Fruit fly (Drosophila melanogaster) whole organism, pupa: Measurements from ENCODE around the gene CG45603.

Experiments
- CG10348 ChIP-seq: fragments of 200-800 bp; sonication (Bioruptor generic); IDR thresholded peaks from 2 replicates; pipeline ENCODE4 v1.3.6; 2022; ENCODE audit warnings: missing biosample characterization, missing genetic modification characterization
- CG12605 ChIP-seq: fragments of 200-800 bp; sonication (Bioruptor generic); IDR thresholded peaks from 2 replicates; pipeline ENCODE4 v1.3.6; 2022; ENCODE audit warnings: missing biosample characterization, missing genetic modification characterization
- CG13204 ChIP-seq: fragments of 200-800 bp; sonication (Bioruptor generic); optimal IDR thresholded peaks from 2 replicates; lab custom pipeline; 2018; ENCODE audit warnings: missing biosample characterization, mild to moderate bottlenecking, missing genetic modification characterization, moderate library complexity
- CG14655 ChIP-seq: fragments of 200-800 bp; sonication (Bioruptor generic); optimal IDR thresholded peaks from 3 replicates; lab custom pipeline; 2017; ENCODE audit warnings: mild to moderate bottlenecking, missing biosample characterization, missing genetic modification reagents, missing genetic modification characterization
- CG15710 ChIP-seq: fragments of 200-800 bp; sonication (Bioruptor generic); optimal IDR thresholded peaks from 2 replicates; lab custom pipeline; 2018; ENCODE audit warnings: missing biosample characterization, mild to moderate bottlenecking, missing genetic modification characterization, moderate library complexity
- CG17806 ChIP-seq: fragments of 200-800 bp; sonication (Bioruptor generic); optimal IDR thresholded peaks from 2 replicates; lab custom pipeline; 2018; ENCODE audit warnings: missing biosample characterization, mild to moderate bottlenecking, missing genetic modification characterization, moderate library complexity
- CG32121 ChIP-seq: fragments of 200-800 bp; sonication (Bioruptor generic); IDR thresholded peaks from 2 replicates; pipeline ENCODE4 v1.3.6; 2022; ENCODE audit warnings: missing biosample characterization, missing genetic modification characterization
- CG34367 ChIP-seq: fragments of 200-800 bp; sonication (Bioruptor generic); optimal IDR thresholded peaks from 2 replicates; lab custom pipeline; 2018; ENCODE audit warnings: missing biosample characterization, mild to moderate bottlenecking, missing genetic modification characterization
- CG4496 ChIP-seq: fragments of 200-800 bp; sonication (Bioruptor generic); IDR thresholded peaks from 3 replicates; pipeline ENCODE4 v1.3.6; 2022; ENCODE audit warnings: missing biosample characterization, missing genetic modification characterization
- CG8159 ChIP-seq: fragments of 200-800 bp; sonication (Bioruptor generic); optimal IDR thresholded peaks from 3 replicates; lab custom pipeline; 2018; ENCODE audit warnings: missing biosample characterization, mild to moderate bottlenecking, missing genetic modification characterization, moderate library complexity
- CG8301 ChIP-seq: fragments of 200-800 bp; sonication (Bioruptor generic); optimal IDR thresholded peaks from 2 replicates; lab custom pipeline; 2018; ENCODE audit warnings: missing biosample characterization, mild to moderate bottlenecking, missing genetic modification characterization
- CG9948 ChIP-seq: fragments of 200-800 bp; sonication (Bioruptor generic); optimal IDR thresholded peaks from 2 replicates; lab custom pipeline; 2018; ENCODE audit warnings: missing biosample characterization, mild to moderate bottlenecking, missing genetic modification characterization, moderate library complexity
- D1 ChIP-seq: fragments of 200-800 bp; sonication (Bioruptor generic); optimal IDR thresholded peaks from 2 replicates; lab custom pipeline; 2018; ENCODE audit warnings: missing biosample characterization, mild to moderate bottlenecking, missing genetic modification characterization, moderate library complexity
- EcR ChIP-seq: fragments of 200-800 bp; sonication (Bioruptor generic); optimal IDR thresholded peaks from 3 replicates; lab custom pipeline; 2019; ENCODE audit warnings: missing biosample characterization, missing genetic modification characterization, mild to moderate bottlenecking, moderate library complexity, missing genetic modification reagents
- Ets98B ChIP-seq: fragments of 200-800 bp; sonication (Bioruptor generic); IDR thresholded peaks from 2 replicates; pipeline ENCODE4 v1.3.6; 2022; ENCODE audit warnings: missing biosample characterization, missing genetic modification characterization
- Pif1A ChIP-seq: fragments of 200-800 bp; sonication (Bioruptor generic); optimal IDR thresholded peaks from 3 replicates; lab custom pipeline; 2016; ENCODE audit warnings: missing biosample characterization, missing genetic modification characterization
- Pif1B ChIP-seq: fragments of 200-800 bp; sonication (Bioruptor generic); optimal IDR thresholded peaks from 3 replicates; lab custom pipeline; 2016; ENCODE audit warnings: missing biosample characterization, missing genetic modification characterization
- Snoo ChIP-seq: fragments of 200-800 bp; sonication (Bioruptor generic); optimal IDR thresholded peaks from 3 replicates; lab custom pipeline; 2017; ENCODE audit warnings: missing biosample characterization, mild to moderate bottlenecking, missing genetic modification characterization, inconsistent platforms
- fd96Ca ChIP-seq: fragments of 200-800 bp; sonication (Bioruptor generic); IDR thresholded peaks from 3 replicates; pipeline ENCODE4 v1.3.6; 2022; ENCODE audit warnings: missing biosample characterization, missing genetic modification characterization
- gl ChIP-seq: fragments of 200-800 bp; sonication (Bioruptor generic); optimal IDR thresholded peaks from 2 replicates; lab custom pipeline; 2018; ENCODE audit warnings: missing biosample characterization, mild to moderate bottlenecking, missing genetic modification characterization
- rn ChIP-seq: fragments of 200-800 bp; sonication (Bioruptor generic); IDR thresholded peaks from 2 replicates; pipeline ENCODE4 v1.3.6; 2022; ENCODE audit warnings: missing biosample characterization, missing genetic modification characterization

Gene CG45603

dm6 chrX:12248049-12248448 lies 26.4 kb upstream of the CG45603 start:
- peak; percentile 28 for TF ChIP-seq CG8159 (tag; lab: Kevin White, UChicago)
- TF ChIP-seq CG10348 (GFP tag; lab: Robert Waterston, UW), result no peak

DNA sequence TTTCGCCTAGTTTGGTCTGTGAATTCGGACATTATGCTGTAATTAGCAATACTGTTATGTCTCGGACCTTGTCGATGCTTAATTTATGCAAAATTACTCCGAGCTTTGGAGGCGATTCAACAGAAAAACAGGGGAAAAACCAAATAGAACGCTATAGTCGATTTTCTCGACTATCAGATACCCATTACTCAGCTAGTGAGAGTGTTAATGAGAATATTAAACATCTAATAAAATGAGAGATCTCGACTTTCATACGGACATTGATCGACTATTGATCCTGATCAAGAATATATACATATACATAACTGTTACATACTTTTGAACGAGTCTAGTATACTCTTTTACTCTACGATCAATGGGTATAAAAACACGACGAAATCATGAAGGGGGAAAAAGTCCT lies 25.6 kb upstream of the CG45603 start:
- TF ChIP-seq CG8159 (tag; lab: Kevin White, UChicago) (peak; percentile 29), CG15710 (tag; lab: Kevin White, UChicago) (peak; percentile 13), CG9948 (peak; percentile 18), CG17806 (tag; lab: Kevin White, UChicago) (peak; percentile 23), EcR (no peak), CG32121 (GFP tag; lab: Robert Waterston, UW) (no peak)
- TF ChIP-seq, all 21 proteins: peak for 4

DNA sequence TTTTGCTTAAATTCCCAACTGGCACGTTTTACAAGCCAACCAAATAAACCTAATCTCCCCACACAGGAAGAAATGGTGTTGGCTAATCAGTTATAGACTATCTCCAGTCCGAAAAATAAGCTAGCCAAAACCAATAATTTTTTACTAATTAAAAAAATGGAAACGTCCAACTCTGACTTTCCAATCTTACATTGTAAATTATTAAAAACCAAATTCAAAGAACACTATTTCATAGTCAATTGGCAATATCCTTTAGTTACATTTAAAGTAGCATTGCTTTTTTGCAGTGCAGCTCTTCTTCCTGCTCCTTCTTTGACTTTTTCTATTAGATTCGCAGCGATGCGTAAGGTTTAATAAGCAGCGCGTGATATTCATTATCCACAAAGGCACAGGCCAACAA lies 15.5 kb upstream of the CG45603 start:
- TF ChIP-seq Pif1A, result no peak
- TF ChIP-seq CG8159 (tag; lab: Kevin White, UChicago), result no peak
- no peak for TF ChIP-seq EcR
- no peak for TF ChIP-seq Snoo (tag; lab: Kevin White, UChicago)
- TF ChIP-seq CG4496 (GFP tag; lab: Robert Waterston, UW), result no peak

DNA sequence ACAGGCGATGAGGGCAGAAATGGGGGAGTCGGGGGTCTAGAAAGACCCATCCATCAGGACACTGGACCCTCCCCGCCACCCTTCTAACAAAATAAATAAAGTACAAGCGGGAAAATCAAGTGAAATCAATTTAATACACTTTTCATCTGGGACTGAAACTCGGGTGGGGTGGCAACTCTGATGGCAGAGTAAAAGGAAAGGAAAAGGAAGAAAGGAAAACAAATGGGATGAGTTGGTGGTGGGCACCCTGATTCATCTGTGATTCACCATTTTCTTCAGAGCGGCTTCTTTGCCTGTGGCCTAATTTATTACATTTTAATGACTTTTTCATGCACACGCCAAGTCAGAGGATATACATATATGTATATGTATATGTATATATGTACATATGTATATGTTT lies 15.0 kb upstream of the CG45603 start:
- TF ChIP-seq CG8159 (tag; lab: Kevin White, UChicago) (no peak), rn (GFP tag; lab: Robert Waterston, UW) (no peak)

dm6 chrX:12260788-12261187 lies 13.6 kb upstream of the CG45603 start:
- TF ChIP-seq CG32121 (GFP tag; lab: Robert Waterston, UW) (no peak), gl (tag; lab: Kevin White, UChicago) (no peak), EcR (no peak), CG8159 (tag; lab: Kevin White, UChicago) (no peak), Ets98B (GFP tag; lab: Robert Waterston, UW) (no peak), Pif1A (no peak)
- TF ChIP-seq, all 21 proteins: peak for 0

DNA sequence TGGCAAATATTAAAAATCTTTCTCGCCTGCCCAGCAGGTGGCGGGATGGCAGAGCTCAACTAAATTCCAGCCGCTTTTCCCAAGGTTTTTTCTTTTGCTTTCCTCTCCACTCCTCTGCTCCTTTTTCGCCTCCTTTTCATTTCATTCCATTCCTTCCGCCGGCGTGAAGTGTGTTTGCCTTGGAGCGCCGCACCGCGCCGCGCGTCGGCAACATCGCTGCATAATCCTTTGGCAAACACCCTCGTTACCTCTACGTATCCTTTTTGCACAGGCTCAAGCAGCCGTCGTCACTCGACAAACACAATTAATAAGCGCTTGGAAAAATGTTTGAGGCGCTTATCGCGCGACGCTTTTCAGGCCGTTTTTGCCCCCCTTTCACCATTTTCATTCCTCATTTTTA lies 8.4 kb upstream of the CG45603 start:
- TF ChIP-seq CG10348 (GFP tag; lab: Robert Waterston, UW) (no peak), CG12605 (GFP tag; lab: Robert Waterston, UW) (no peak), rn (GFP tag; lab: Robert Waterston, UW) (no peak), CG8301 (tag; lab: Kevin White, UChicago) (no peak), Pif1B (GFP tag; lab: Kevin White, UChicago) (no peak), CG13204 (GFP tag; lab: Kevin White, UChicago) (no peak), gl (tag; lab: Kevin White, UChicago) (no peak), Pif1A (no peak), fd96Ca (GFP tag; lab: Robert Waterston, UW) (no peak)

dm6 chrX:12268191-12268590 lies 6.2 kb upstream of the CG45603 start:
- TF ChIP-seq rn (GFP tag; lab: Robert Waterston, UW) (no peak), CG4496 (GFP tag; lab: Robert Waterston, UW) (no peak)

dm6 chrX:12273900-12274299 lies 535 bp upstream of the CG45603 start:
- TF ChIP-seq CG8159 (tag; lab: Kevin White, UChicago) (no peak), fd96Ca (GFP tag; lab: Robert Waterston, UW) (no peak), CG12605 (GFP tag; lab: Robert Waterston, UW) (no peak), Ets98B (GFP tag; lab: Robert Waterston, UW) (no peak)

DNA sequence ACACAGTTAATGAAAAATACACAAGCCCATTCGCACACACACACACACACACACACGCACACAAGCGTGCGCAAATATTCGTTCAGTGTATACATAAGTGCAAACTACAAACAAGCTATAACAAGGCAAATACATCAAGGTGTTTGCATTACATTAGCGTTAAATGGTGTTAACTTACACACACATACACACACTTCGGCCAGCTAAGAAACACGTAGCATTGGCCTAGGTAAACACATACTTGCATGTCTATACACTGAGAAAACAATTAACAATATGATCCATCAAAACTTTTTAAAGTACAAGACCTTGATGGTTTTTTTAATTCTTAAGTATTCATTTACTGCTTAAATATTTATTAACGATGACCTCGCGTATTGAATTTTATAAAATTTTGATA lies 2.2 kb downstream of the CG45603 start:
- TF ChIP-seq CG13204 (GFP tag; lab: Kevin White, UChicago), result no peak
- no peak for TF ChIP-seq Ets98B (GFP tag; lab: Robert Waterston, UW)
- no peak for TF ChIP-seq Snoo (tag; lab: Kevin White, UChicago)
- TF ChIP-seq Pif1B (GFP tag; lab: Kevin White, UChicago), result no peak
- no peak for TF ChIP-seq CG14655 (GFP tag; lab: Kevin White, UChicago)
- TF ChIP-seq D1 (tag; lab: Kevin White, UChicago), result no peak
- no peak for TF ChIP-seq CG4496 (GFP tag; lab: Robert Waterston, UW)
- TF ChIP-seq EcR, result no peak
- no peak for TF ChIP-seq gl (tag; lab: Kevin White, UChicago)
- TF ChIP-seq CG9948, result no peak
- TF ChIP-seq Pif1A, result no peak
- TF ChIP-seq CG10348 (GFP tag; lab: Robert Waterston, UW), result no peak
- TF ChIP-seq CG8301 (tag; lab: Kevin White, UChicago), result no peak
- no peak for TF ChIP-seq fd96Ca (GFP tag; lab: Robert Waterston, UW)
- no peak for TF ChIP-seq CG34367 (tag; lab: Kevin White, UChicago)
- TF ChIP-seq, all 21 proteins: peak for 0
